Worm (Caenorhabditis elegans): ENCODE data around the gene efn-3.
A peak's percentile ranks its signal among the peaks of the same experiment; 100 is the strongest.

efn-3 gene

ce11 chrX:13481704-13482103 lies 4.4 kb upstream of the efn-3 start, which contains the start of gene srd-50:
srd-50 (minus strand) TSS chrX:13481804.
- TF ChIP-seq nhr-12 (tag; optimal IDR thresholded peaks at IDR 0.05): no peak
- no peak for TF ChIP-seq ceh-9 (tag; optimal IDR thresholded peaks at IDR 0.05)
- TF ChIP-seq nhr-43 (tag; optimal IDR thresholded peaks at IDR 0.05; ENCODE audit: poor library complexity, severe bottlenecking): no peak
- TF ChIP-seq ZK546.5 (tag; optimal IDR thresholded peaks at IDR 0.05): no peak
- no peak for TF ChIP-seq elt-2 (tag; optimal IDR thresholded peaks at IDR 0.05)
- TF ChIP-seq ceh-16 (tag; optimal IDR thresholded peaks at IDR 0.05): no peak
- TF ChIP-seq nhr-76 (tag; optimal IDR thresholded peaks at IDR 0.05): no peak
- no peak for TF ChIP-seq mml-1 (tag; optimal IDR thresholded peaks at IDR 0.05)
- no peak for TF ChIP-seq elt-1 (tag; optimal IDR thresholded peaks at IDR 0.05)
- TF ChIP-seq fos-1 (tag; optimal IDR thresholded peaks at IDR 0.05): no peak
- no peak for TF ChIP-seq zag-1 (tag; optimal IDR thresholded peaks at IDR 0.05)
- TF ChIP-seq lin-15B (tag; optimal IDR thresholded peaks at IDR 0.05): no peak
- no peak for TF ChIP-seq R02D3.7 (tag; optimal IDR thresholded peaks at IDR 0.05)
- TF ChIP-seq elt-3 (tag; optimal IDR thresholded peaks at IDR 0.05): no peak
- TF ChIP-seq ceh-28 (tag; optimal IDR thresholded peaks at IDR 0.05): no peak

- no peak for TF ChIP-seq ama-1 (optimal IDR thresholded peaks at IDR 0.05)
- peak; percentile 61 for TF ChIP-seq pha-4 (tag; optimal IDR thresholded peaks at IDR 0.05)
Measured at ce11 chrX:13471855-13472254, 5.4 kb downstream of the efn-3 start, which contains the start of gene tre-4. tre-4 (plus strand) TSS chrX:13472155.

DNA sequence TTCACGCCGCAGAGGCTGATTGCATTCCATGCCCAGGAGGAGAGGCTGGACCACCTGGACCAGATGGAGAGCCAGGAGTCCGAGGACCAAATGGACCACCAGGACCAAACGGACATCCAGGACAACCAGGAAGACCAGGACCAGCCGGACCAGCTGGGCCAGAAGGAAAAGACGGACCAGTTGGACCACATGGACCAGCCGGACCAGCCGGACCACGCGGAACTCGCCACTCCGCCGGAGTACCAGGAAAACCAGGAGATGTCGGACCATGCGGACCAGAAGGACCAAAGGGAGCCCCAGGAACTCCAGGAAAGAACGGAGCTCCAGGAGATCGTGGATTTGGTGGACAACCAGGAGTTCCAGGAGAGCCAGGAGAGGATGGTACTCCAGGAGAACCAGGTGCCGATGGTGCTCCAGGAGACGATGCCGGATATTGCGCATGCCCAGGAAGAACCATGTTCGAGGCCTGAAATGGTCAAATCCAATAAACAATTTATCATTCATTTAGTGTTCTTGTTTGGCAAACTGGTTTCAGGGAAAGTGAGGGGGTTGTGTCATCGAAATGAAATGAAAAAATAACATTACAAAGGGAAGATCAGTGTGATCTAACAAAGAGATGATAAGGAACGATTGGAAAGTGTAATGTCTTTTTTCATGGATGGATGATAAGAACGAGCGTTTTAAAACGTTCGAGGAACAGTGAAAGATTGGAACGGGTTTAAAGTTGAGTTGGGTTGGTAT lies 7.2 kb downstream of the efn-3 start:
- TF ChIP-seq elt-3 (tag; optimal IDR thresholded peaks at IDR 0.05) (peak in 1 of 3 experiments; percentile 58), nhr-28 (tag; optimal IDR thresholded peaks at IDR 0.05) (no peak), egl-5 (tag; optimal IDR thresholded peaks at IDR 0.05) (no peak), ztf-4 (tag; optimal IDR thresholded peaks at IDR 0.05) (no peak), aly-2 (tag; optimal IDR thresholded peaks at IDR 0.05) (no peak), jun-1 (tag; optimal IDR thresholded peaks at IDR 0.05) (no peak), skn-1 (tag; optimal IDR thresholded peaks at IDR 0.05) (no peak), fkh-10 (GFP tag; optimal IDR thresholded peaks at IDR 0.05) (no peak), elt-2 (tag; optimal IDR thresholded peaks at IDR 0.05) (peak; percentile 25), pqm-1 (tag; optimal IDR thresholded peaks at IDR 0.05) (peak; percentile 4), nfya-1 (tag; optimal IDR thresholded peaks at IDR 0.05; ENCODE audit: insufficient read depth) (no peak)

- TF ChIP-seq daf-12 (tag; optimal IDR thresholded peaks at IDR 0.05) (no peak), aly-2 (tag; optimal IDR thresholded peaks at IDR 0.05) (no peak), eor-1 (tag; optimal IDR thresholded peaks at IDR 0.05) (no peak), elt-2 (tag; optimal IDR thresholded peaks at IDR 0.05) (no peak), mml-1 (tag; optimal IDR thresholded peaks at IDR 0.05) (no peak), elt-3 (tag; optimal IDR thresholded peaks at IDR 0.05) (peak in 1 of 3 experiments; percentile 18), lsy-12 (tag; optimal IDR thresholded peaks at IDR 0.05) (no peak), nhr-11 (tag; optimal IDR thresholded peaks at IDR 0.05) (no peak)
Measured at ce11 chrX:13469047-13469633, 8.1 kb downstream of the efn-3 start, which contains the start of gene col-184. col-184 (plus strand) TSS chrX:13469455.

ce11 chrX:13466926-13467866 lies 10.1 kb downstream of the efn-3 start, which contains the start of gene col-183:
col-183 (minus strand) TSS chrX:13467764.
- no peak for TF ChIP-seq ZK546.5 (tag; optimal IDR thresholded peaks at IDR 0.05)
- no peak for TF ChIP-seq ceh-28 (tag; optimal IDR thresholded peaks at IDR 0.05)
- no peak for TF ChIP-seq jun-1 (tag; optimal IDR thresholded peaks at IDR 0.05)
- TF ChIP-seq mml-1 (tag; optimal IDR thresholded peaks at IDR 0.05): no peak
- no peak for TF ChIP-seq R02D3.7 (tag; optimal IDR thresholded peaks at IDR 0.05)
- TF ChIP-seq mdl-1 (tag; optimal IDR thresholded peaks at IDR 0.05): no peak
- no peak for TF ChIP-seq egl-27 (tag; optimal IDR thresholded peaks at IDR 0.05)
- no peak for TF ChIP-seq ceh-16 (tag; optimal IDR thresholded peaks at IDR 0.05)
- no peak for TF ChIP-seq lin-39 (tag; optimal IDR thresholded peaks at IDR 0.05)
- no peak for TF ChIP-seq nhr-23 (tag; optimal IDR thresholded peaks at IDR 0.05)
- TF ChIP-seq nhr-76 (tag; optimal IDR thresholded peaks at IDR 0.05): no peak
- TF ChIP-seq elt-1 (tag; optimal IDR thresholded peaks at IDR 0.05): no peak
- no peak for TF ChIP-seq nhr-12 (tag; optimal IDR thresholded peaks at IDR 0.05)
- no peak for TF ChIP-seq ztf-11 (tag; optimal IDR thresholded peaks at IDR 0.05)
- TF ChIP-seq lin-15B (tag; optimal IDR thresholded peaks at IDR 0.05): no peak
- TF ChIP-seq ama-1 (optimal IDR thresholded peaks at IDR 0.05): no peak
- no peak for TF ChIP-seq elt-3 (tag; optimal IDR thresholded peaks at IDR 0.05)
- TF ChIP-seq fkh-10 (GFP tag; optimal IDR thresholded peaks at IDR 0.05): no peak

Measured in whole organism, L3 larva.